Worm (Caenorhabditis elegans) whole organism, L1 larva: ENCODE data around the gene pqn-83.
A peak's percentile ranks its signal among the peaks of the same experiment; 100 is the strongest.

Experiments used
- efl-1 ChIP-seq, 4 experiments: fragments of 150-350 bp; optimal IDR thresholded peaks in 3 of 4; peaks in 1 of 4; 1 replicate in 1 of 4; 2 replicates in 3 of 4; lab custom pipeline; 2014; ENCODE audit warnings: missing biosample characterization in 2 of 4, missing genetic modification characterization in 2 of 4, missing genetic modification reagents in 2 of 4
- elt-3 ChIP-seq, 6 experiments: fragments of 150-350 bp in 1 of 6; sonication (generic microtip); optimal IDR thresholded peaks; 2 replicates each; lab custom pipeline; 2017 to 2018; ENCODE audit warnings: missing biosample characterization in 6 of 6, missing genetic modification characterization in 6 of 6, inconsistent platforms in 1 of 6
- fkh-10 ChIP-seq: sonication (generic microtip); optimal IDR thresholded peaks from 2 replicates; lab custom pipeline; 2017; ENCODE audit warnings: missing biosample characterization, missing genetic modification reagents, missing genetic modification characterization
- lin-15B ChIP-seq: fragments of 150-350 bp; sonication (generic microtip); optimal IDR thresholded peaks from 3 replicates; lab custom pipeline; 2014; ENCODE audit warnings: missing biosample characterization, missing genetic modification characterization
- lin-35 ChIP-seq, 2 experiments: fragments of 150-350 bp; optimal IDR thresholded peaks; 2 replicates each; lab custom pipeline; 2014; ENCODE audit warnings: missing biosample characterization in 2 of 2, missing genetic modification characterization in 2 of 2, missing genetic modification reagents in 2 of 2
- lir-3 ChIP-seq: sonication (generic microtip); optimal IDR thresholded peaks from 2 replicates; lab custom pipeline; 2016; ENCODE audit warnings: mild to moderate bottlenecking, missing genetic modification characterization, moderate library complexity, missing compliant biosample characterization; ENCODE audit not compliant: poor library complexity
- nhr-28 ChIP-seq: fragments of 150-350 bp; optimal IDR thresholded peaks from 2 replicates; lab custom pipeline; 2014; ENCODE audit warnings: missing biosample characterization, missing genetic modification characterization
- pqm-1 ChIP-seq: sonication (generic microtip); optimal IDR thresholded peaks from 3 replicates; lab custom pipeline; 2017; ENCODE audit warnings: missing biosample characterization, missing genetic modification characterization
- sptf-1 ChIP-seq: fragments of 150-350 bp; optimal IDR thresholded peaks from 2 replicates; lab custom pipeline; 2014; ENCODE audit warnings: missing biosample characterization, missing genetic modification characterization
- unc-62 ChIP-seq: fragments of 150-350 bp; optimal IDR thresholded peaks from 2 replicates; lab custom pipeline; 2014; ENCODE audit warnings: missing biosample characterization, missing genetic modification reagents, missing genetic modification characterization
- ztf-4 ChIP-seq: fragments of 150-350 bp; optimal IDR thresholded peaks from 2 replicates; lab custom pipeline; 2014; ENCODE audit warnings: missing biosample characterization, missing genetic modification characterization

ce11 chrIII:13071432-13072259, 27.6 kb downstream of the pqn-83 start:
- TF ChIP-seq nhr-28 (tag; lab: Kevin White, UChicago) (no peak), elt-3 (tag; optimal IDR thresholded peaks at IDR 0.05; lab: Kevin White, UChicago) (no peak), efl-1 (optimal IDR thresholded peaks at IDR 0.05; lab: Kevin White, UChicago) (no peak), efl-1 (GFP tag; optimal IDR thresholded peaks at IDR 0.05 in 1 of 2; lab: Kevin White, UChicago) (peak in 1 of 2 experiments; percentile 94), lin-35 (GFP tag; optimal IDR thresholded peaks at IDR 0.05; lab: Kevin White, UChicago) (peak in 1 of 2 experiments; percentile 29), fkh-10 (GFP tag; lab: Kevin White, UChicago) (no peak), unc-62 (GFP tag; lab: Kevin White, UChicago) (no peak), lin-15B (no peak), pqm-1 (tag; lab: Kevin White, UChicago) (no peak), ztf-4 (tag; lab: Kevin White, UChicago) (no peak), sptf-1 (tag; lab: Kevin White, UChicago) (no peak), lir-3 (tag; lab: Kevin White, UChicago) (no peak)
